Worm (Caenorhabditis elegans) whole organism, midembryonic: ENCODE results near the gene tbc-14.

Experiments used
- T22C8.4 ChIP-seq: fragments of 200-800 bp; sonication (Bioruptor generic); IDR thresholded peaks from 2 replicates; pipeline ENCODE4 v1.3.6; 2022; ENCODE audit warnings: missing genetic modification characterization, missing compliant biosample characterization
- cog-1 ChIP-seq: sonication (generic microtip); optimal IDR thresholded peaks from 2 replicates; lab custom pipeline; 2016; ENCODE audit warnings: missing genetic modification characterization, missing compliant biosample characterization
- flt-1 ChIP-seq: fragments of 200-800 bp; sonication (Bioruptor generic); IDR thresholded peaks from 2 replicates; pipeline ENCODE4 v1.3.6; 2022; ENCODE audit warnings: missing genetic modification characterization, missing compliant biosample characterization
- klf-2 ChIP-seq: fragments of 200-800 bp; sonication (Bioruptor generic); conservative IDR thresholded peaks from 2 replicates; pipeline ENCODE4 v1.3.6; 2022; ENCODE audit warnings: missing genetic modification reagents, missing genetic modification characterization, missing compliant biosample characterization
- med-1 ChIP-seq: sonication (generic microtip); optimal IDR thresholded peaks from 2 replicates; lab custom pipeline; 2017; ENCODE audit warnings: missing genetic modification characterization, mild to moderate bottlenecking, missing compliant biosample characterization, antibody characterized with exemption, missing genetic modification reagents; ENCODE audit not compliant: insufficient read depth
- ref-1 ChIP-seq: fragments of 200-800 bp; sonication (Bioruptor generic); conservative IDR thresholded peaks from 2 replicates; pipeline ENCODE4 v1.3.6; 2022; ENCODE audit warnings: missing genetic modification reagents, missing genetic modification characterization, missing compliant biosample characterization
- tab-1 ChIP-seq: fragments of 200-800 bp; sonication (Bioruptor generic); IDR thresholded peaks from 2 replicates; pipeline ENCODE4 v1.3.6; 2022; ENCODE audit warnings: missing genetic modification characterization, missing compliant biosample characterization
- ztf-23 ChIP-seq: fragments of 200-800 bp; sonication (Bioruptor generic); IDR thresholded peaks from 2 replicates; pipeline ENCODE4 v1.3.6; 2022; ENCODE audit warnings: missing genetic modification reagents, missing genetic modification characterization, missing compliant biosample characterization
- ztf-29 ChIP-seq: fragments of 200-800 bp; sonication (Bioruptor generic); IDR thresholded peaks from 2 replicates; pipeline ENCODE4 v1.3.6; 2022; ENCODE audit warnings: missing genetic modification reagents, missing genetic modification characterization, missing compliant biosample characterization

The tbc-14 gene

DNA sequence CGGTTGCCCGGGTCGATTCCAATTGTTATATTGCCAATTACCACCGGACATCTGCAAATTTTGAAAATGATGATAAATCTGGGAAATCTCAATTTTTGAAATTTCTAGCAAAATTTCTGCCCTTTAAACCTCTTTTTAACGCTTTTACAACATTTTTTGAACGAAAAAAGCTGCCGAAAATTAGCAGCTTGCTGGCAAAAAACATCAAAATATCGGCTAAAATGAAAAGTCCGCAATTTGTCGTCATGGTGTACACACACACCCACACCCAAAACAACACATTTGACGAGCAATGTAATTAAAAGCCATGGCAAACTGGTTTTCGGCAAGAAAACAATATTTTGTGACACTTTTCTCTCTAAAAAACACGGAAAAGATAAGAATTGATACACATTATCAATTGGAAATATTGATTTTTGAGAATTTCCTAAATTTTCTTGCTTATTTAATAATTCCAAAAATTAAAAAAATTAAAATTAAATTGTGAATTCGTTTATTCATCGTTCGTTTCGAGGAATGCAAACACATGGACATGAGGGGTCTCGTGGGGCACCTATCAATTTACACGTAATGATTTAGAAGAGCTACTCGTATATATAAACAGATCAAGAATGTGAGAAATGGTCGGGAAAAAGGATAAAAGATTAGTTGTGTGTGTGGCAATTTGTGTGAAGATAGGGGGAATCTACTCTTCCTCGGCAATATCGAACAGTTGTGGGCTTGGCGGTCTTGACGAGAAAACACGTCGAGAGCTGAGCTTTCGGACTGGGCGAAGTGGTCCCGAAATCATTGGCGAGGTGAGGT lies 13.4 kb upstream of the tbc-14 start, which contains the start of gene pqn-27:
Gene pqn-27, minus strand, starts transcription at position 51 of the 804 bp plus-strand sequence.
- TF ChIP-seq tab-1 (GFP tag; lab: Robert Waterston, UW) (no peak), ztf-23 (GFP tag; lab: Robert Waterston, UW) (no peak), ref-1 (0 out of 2 replicates have a peak, but pooled peaks have one; percentile 6), med-1 (GFP tag; lab: Kevin White, UChicago) (no peak), ztf-29 (GFP tag; lab: Robert Waterston, UW) (no peak), flt-1 (0 out of 2 replicates have a peak, but pooled peaks have one; percentile 6), klf-2 (GFP tag; lab: Robert Waterston, UW) (no peak), cog-1 (tag; lab: Kevin White, UChicago) (peak; percentile 60), T22C8.4 (no peak)

DNA sequence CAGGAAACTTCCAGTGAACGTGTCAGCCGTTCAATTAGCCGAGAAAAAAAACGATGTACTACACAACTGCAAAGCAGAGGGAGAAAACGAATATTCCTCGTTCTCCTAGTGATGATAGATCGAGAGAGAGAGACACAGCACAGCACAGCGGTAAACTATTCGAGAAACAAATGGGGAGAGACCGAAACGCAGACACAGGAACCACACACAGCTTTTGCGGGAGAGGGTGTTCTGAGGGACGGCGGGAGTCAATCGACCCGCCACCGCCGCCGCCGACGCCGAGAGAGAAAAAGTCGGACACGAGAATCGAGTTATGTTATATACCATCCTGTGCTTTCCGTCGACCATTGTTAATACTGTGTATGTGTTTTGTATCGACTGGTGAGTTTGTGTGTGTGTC lies 9.2 kb upstream of the tbc-14 start:
- TF ChIP-seq flt-1 = no peak
- TF ChIP-seq ref-1 = no peak
- TF ChIP-seq ztf-29 (GFP tag; lab: Robert Waterston, UW) = no peak
- 0 out of 2 replicates have a peak, but pooled peaks have one; percentile 9 for TF ChIP-seq ztf-23 (GFP tag; lab: Robert Waterston, UW)

DNA sequence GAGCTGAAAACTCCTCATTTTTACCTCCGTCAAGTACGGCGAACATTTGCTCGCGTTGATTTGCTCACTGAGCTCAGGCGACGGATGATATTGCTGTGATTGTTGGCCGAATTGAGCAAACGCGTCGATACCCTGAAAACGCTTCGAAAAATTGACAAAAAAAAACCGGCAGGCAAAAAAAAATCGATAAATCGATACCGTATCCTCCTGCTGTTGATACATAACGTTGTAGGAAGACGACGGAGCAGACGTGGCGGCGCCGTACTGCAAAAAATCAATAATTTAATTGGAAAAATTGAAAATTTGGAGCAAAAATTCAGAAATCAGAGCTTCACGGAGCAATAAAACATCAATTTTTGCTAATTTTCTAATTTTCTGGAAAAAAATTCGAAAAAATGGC lies 7.4 kb upstream of the tbc-14 start:
- TF ChIP-seq ztf-23 (GFP tag; lab: Robert Waterston, UW) (no peak), T22C8.4 (peak; percentile 57)

DNA sequence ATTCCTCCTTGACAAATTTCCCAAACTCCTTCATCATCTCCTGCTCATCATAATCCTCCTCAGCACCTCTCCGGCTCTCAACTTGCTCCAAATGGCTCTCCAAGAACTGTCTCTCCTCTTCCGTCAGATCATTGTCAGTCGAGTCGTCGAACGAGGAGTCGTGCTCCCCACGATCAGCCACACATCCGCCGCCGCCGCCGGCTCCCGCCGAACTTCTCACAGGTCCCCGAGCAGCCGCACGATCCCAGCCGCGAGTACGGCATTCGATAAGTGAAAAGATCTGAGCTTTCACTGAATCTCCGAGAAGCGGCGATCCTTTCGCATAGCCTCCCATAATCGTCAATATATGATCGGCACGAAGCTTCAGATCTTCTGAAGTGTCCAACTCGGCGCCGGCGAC lies 3.9 kb upstream of the tbc-14 start:
- TF ChIP-seq flt-1 (no peak), ztf-23 (GFP tag; lab: Robert Waterston, UW) (no peak), ref-1 (no peak)

DNA sequence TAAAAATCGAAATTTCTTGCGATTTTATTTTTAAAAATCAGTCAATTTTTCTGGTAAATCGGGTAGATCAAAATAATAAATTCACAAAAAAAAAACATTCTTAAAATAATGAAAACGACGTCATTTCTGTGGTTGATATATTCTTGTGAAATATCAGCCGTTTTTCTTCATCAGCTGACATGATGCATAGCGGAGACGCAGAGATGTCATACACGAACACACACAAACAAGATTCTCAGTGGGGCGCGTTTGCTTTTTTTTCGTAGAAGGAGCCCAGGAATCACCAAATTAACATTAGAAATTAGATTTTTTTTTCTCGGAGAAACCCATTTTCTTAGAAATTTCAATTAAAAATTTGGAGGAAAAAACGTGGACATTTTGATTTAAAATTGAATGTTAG lies 275 bp upstream of the tbc-14 start:
- TF ChIP-seq flt-1 = 0 out of 2 replicates have a peak, but pooled peaks have one; percentile 46
- TF ChIP-seq med-1 (GFP tag; lab: Kevin White, UChicago) = no peak
- no peak for TF ChIP-seq klf-2 (GFP tag; lab: Robert Waterston, UW)
- TF ChIP-seq ref-1 = no peak
- no peak for TF ChIP-seq T22C8.4
- TF ChIP-seq cog-1 (tag; lab: Kevin White, UChicago) = peak; percentile 76
- TF ChIP-seq ztf-29 (GFP tag; lab: Robert Waterston, UW) = no peak
- TF ChIP-seq tab-1 (GFP tag; lab: Robert Waterston, UW) = no peak
- TF ChIP-seq ztf-23 (GFP tag; lab: Robert Waterston, UW) = no peak

DNA sequence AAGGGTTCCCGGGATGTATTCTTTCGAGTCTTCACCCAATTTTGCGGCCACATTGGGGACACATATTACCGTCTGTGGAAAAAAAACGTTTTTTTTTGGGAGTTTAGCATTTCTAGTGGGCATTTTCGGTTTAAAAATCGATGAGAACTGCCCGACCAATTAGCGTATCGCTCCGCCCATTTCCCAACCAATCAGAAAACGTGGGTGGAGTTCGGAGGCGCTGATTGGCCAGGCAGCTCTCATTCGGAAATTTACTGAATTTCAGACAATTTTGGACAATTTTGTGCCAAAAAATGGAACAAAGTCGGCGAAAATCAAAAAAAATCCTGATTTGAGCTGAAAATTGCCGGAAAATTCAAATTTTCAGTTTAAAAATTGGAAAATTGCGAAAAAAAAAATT lies 796 bp downstream of the tbc-14 start:
- TF ChIP-seq cog-1 (tag; lab: Kevin White, UChicago) (no peak), flt-1 (no peak), ztf-29 (GFP tag; lab: Robert Waterston, UW) (no peak), T22C8.4 (no peak), tab-1 (GFP tag; lab: Robert Waterston, UW) (no peak), ztf-23 (GFP tag; lab: Robert Waterston, UW) (no peak), klf-2 (GFP tag; lab: Robert Waterston, UW) (no peak), med-1 (GFP tag; lab: Kevin White, UChicago) (no peak), ref-1 (no peak)

DNA sequence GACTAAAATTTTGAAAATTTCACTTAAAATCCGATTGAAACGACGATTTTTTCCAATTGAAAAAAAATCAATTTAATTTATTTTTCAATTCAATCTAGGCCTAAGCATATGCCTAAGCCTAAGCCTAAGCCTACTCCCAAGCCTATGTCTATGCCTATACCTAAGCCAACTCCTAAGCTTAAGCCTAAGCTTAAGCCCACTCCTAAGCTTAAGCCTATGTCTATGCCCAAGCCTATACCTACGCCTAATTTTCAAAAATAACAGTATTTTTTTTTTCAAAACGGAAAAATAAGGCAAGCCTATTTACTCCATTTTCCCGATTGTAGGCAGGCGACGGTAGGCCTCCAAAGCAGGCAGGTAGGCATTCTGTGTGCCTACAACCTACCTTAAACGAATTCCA lies 3.1 kb downstream of the tbc-14 start:
- peak; percentile 54; the same call in 1 of the 2 replicates for TF ChIP-seq ztf-29 (GFP tag; lab: Robert Waterston, UW)
- no peak for TF ChIP-seq med-1 (GFP tag; lab: Kevin White, UChicago)

DNA sequence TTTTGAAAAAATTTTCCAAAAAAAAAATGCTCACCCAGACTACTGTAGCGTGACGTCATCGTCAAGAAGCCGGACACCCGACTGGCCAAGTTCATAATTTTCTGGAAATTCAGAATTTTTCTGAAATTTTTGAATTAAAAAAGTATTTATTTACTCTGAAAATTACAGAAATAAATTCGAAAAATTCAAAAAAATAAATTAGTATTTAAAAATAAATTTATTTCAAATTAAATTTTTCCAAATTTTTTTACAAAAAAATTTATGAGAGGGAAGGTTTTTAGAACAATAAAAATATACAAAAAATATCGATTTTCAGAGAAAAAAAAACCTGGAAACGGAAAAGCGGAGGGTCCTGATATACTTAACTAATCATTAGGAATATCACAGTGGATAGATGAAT lies 10.7 kb downstream of the tbc-14 start, which contains the start of gene Y48E1C.4:
Gene Y48E1C.4, minus strand, starts transcription at position 101 of the 400 bp plus-strand sequence.
- TF ChIP-seq ztf-23 (GFP tag; lab: Robert Waterston, UW) (no peak), tab-1 (GFP tag; lab: Robert Waterston, UW) (no peak), flt-1 (no peak), ref-1 (no peak), ztf-29 (GFP tag; lab: Robert Waterston, UW) (no peak), T22C8.4 (no peak), med-1 (GFP tag; lab: Kevin White, UChicago) (no peak), klf-2 (GFP tag; lab: Robert Waterston, UW) (no peak), cog-1 (tag; lab: Kevin White, UChicago) (no peak)

DNA sequence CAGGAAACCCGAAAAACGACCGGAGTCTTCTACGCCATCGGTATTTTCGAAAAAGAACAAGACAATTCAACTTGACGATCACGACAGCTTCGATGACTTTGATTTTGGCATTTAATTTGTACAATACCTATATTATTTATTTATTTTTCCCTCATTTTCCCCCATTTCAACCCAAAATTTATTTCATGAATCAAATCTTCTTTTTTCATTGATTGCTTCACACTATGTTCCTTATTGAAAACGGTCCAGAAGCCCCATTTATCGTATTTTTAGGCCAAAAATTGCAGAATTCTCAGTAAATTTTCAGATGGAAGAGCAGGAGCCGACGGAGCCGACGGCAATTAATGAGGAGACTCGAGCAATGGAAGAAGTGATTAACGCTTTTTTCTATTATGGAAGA lies 23.2 kb downstream of the tbc-14 start, which contains the start of gene Y48E1C.2:
Gene Y48E1C.2, plus strand, starts transcription at position 301 of the 400 bp plus-strand sequence.
- no peak for TF ChIP-seq cog-1 (tag; lab: Kevin White, UChicago)
- no peak for TF ChIP-seq T22C8.4

DNA sequence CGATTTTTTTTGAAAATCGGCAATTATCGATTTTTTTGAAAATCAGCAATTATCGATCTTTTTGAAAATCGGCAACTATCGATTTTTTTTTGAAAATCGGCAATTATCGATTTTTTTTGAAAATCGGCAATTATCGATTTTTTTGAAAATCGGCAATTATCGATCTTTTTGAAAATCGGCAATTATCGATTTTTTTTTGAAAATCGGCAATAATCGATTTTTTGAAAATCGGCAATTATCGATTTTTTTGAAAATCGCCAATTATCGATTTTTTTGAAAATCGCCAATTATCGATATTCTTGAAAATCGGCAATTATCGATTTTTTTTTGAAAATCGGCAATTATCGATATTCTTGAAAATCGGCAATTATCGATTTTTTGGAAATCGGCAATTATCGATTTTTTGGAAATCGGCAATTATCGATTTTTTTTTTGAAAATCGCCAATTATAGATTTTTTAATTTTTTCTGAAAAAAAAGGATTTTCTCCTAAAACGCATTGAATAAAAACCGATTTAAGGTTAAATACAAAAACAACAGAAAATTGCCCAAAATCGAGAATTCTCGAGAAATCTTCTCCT lies 29.9 kb downstream of the tbc-14 start:
- TF ChIP-seq ztf-29 (GFP tag; lab: Robert Waterston, UW) (no peak), T22C8.4 (peak; percentile 98)

DNA sequence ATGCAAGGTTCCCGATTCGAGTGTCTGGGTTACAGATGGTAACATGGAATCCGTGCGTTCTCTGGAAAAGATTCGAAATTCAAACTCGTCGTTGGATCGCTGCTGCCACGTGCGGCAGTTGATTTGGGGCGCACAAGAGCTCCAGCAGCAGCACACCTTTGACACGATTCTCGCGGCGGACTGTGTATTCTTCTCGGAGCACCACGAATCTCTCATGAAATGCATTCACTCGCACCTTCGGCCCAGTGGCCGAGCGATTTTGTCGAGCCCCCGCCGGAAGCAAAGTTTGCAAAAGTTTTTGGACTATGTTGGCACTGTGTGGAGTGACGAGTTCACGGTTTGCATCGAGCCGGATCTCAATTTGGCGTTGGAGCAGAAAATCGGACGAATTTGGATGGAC lies 30.8 kb downstream of the tbc-14 start:
- no peak for TF ChIP-seq ztf-23 (GFP tag; lab: Robert Waterston, UW)
- TF ChIP-seq tab-1 (GFP tag; lab: Robert Waterston, UW) = no peak
